Worm (Caenorhabditis elegans) whole organism, L1 larva: ENCODE data around the gene nspg-1.

Source experiments
- F16B12.6 ChIP-seq: fragments of 150-350 bp; optimal IDR thresholded peaks from 2 replicates; lab custom pipeline; 2014; ENCODE audit warnings: missing biosample characterization, missing genetic modification characterization
- blmp-1 ChIP-seq: fragments of 150-350 bp; optimal IDR thresholded peaks from 2 replicates; lab custom pipeline; 2014; ENCODE audit warnings: missing biosample characterization, missing genetic modification characterization
- ceh-63 ChIP-seq: fragments of 200-800 bp; sonication (Bioruptor generic); optimal IDR thresholded peaks from 2 replicates; lab custom pipeline; 2018; ENCODE audit warnings: mild to moderate bottlenecking, missing genetic modification characterization, missing compliant biosample characterization
- ceh-8 ChIP-seq: fragments of 200-800 bp; sonication (Bioruptor generic); optimal IDR thresholded peaks from 2 replicates; lab custom pipeline; 2018; ENCODE audit warnings: mild to moderate bottlenecking, missing genetic modification characterization, moderate library complexity, missing compliant biosample characterization
- ceh-90 ChIP-seq: sonication (generic microtip); optimal IDR thresholded peaks from 2 replicates; lab custom pipeline; 2016; ENCODE audit warnings: missing genetic modification characterization, missing compliant biosample characterization
- dsc-1 ChIP-seq: sonication (generic microtip); optimal IDR thresholded peaks from 2 replicates; lab custom pipeline; 2016; ENCODE audit warnings: mild to moderate bottlenecking, missing genetic modification characterization, missing compliant biosample characterization
- efl-1 ChIP-seq, 4 experiments: fragments of 150-350 bp; optimal IDR thresholded peaks in 3 of 4; peaks in 1 of 4; 1 replicate in 1 of 4; 2 replicates in 3 of 4; lab custom pipeline; 2014; ENCODE audit warnings: missing biosample characterization in 2 of 4, missing genetic modification characterization in 2 of 4, missing genetic modification reagents in 2 of 4
- efl-3 ChIP-seq: fragments of 200-800 bp; sonication (Bioruptor generic); optimal IDR thresholded peaks from 2 replicates; lab custom pipeline; 2018; ENCODE audit warnings: mild to moderate bottlenecking, missing genetic modification characterization, missing compliant biosample characterization
- fkh-4 ChIP-seq: sonication (generic microtip); optimal IDR thresholded peaks from 2 replicates; lab custom pipeline; 2016; ENCODE audit warnings: missing compliant biosample characterization, missing genetic modification characterization, borderline replicate concordance
- fkh-8 ChIP-seq: sonication (generic microtip); optimal IDR thresholded peaks from 2 replicates; lab custom pipeline; 2016; ENCODE audit warnings: mild to moderate bottlenecking, missing genetic modification characterization, missing compliant biosample characterization
- hpl-2 ChIP-seq: fragments of 150-350 bp; optimal IDR thresholded peaks from 2 replicates; lab custom pipeline; 2014; ENCODE audit warnings: missing biosample characterization, missing genetic modification reagents, missing genetic modification characterization
- irx-1 ChIP-seq: sonication (generic microtip); optimal IDR thresholded peaks from 2 replicates; lab custom pipeline; 2016; ENCODE audit warnings: missing genetic modification characterization, missing compliant biosample characterization
- lin-14 ChIP-seq: fragments of 200-800 bp; sonication (Bioruptor generic); optimal IDR thresholded peaks from 2 replicates; lab custom pipeline; 2018; ENCODE audit warnings: mild to moderate bottlenecking, missing genetic modification characterization, moderate library complexity, missing compliant biosample characterization
- lin-35 ChIP-seq, 2 experiments: fragments of 150-350 bp; optimal IDR thresholded peaks; 2 replicates each; lab custom pipeline; 2014; ENCODE audit warnings: missing biosample characterization in 2 of 2, missing genetic modification characterization in 2 of 2, missing genetic modification reagents in 2 of 2
- lir-3 ChIP-seq: sonication (generic microtip); optimal IDR thresholded peaks from 2 replicates; lab custom pipeline; 2016; ENCODE audit warnings: mild to moderate bottlenecking, missing genetic modification characterization, moderate library complexity, missing compliant biosample characterization; ENCODE audit not compliant: poor library complexity
- mep-1 ChIP-seq: fragments of 150-350 bp; optimal IDR thresholded peaks from 2 replicates; lab custom pipeline; 2014; ENCODE audit warnings: missing biosample characterization, missing genetic modification characterization
- nhr-12 ChIP-seq: sonication (generic microtip); optimal IDR thresholded peaks from 2 replicates; lab custom pipeline; 2017; ENCODE audit warnings: missing biosample characterization, missing genetic modification characterization
- nhr-19 ChIP-seq: fragments of 200-800 bp; sonication (Bioruptor generic); conservative IDR thresholded peaks from 2 replicates; pipeline ENCODE4 v1.3.6; 2022; ENCODE audit warnings: missing genetic modification characterization, missing compliant biosample characterization
- nhr-237 ChIP-seq: fragments of 150-350 bp; optimal IDR thresholded peaks from 2 replicates; lab custom pipeline; 2014; ENCODE audit warnings: missing biosample characterization, missing genetic modification characterization
- nhr-71 ChIP-seq: sonication (generic microtip); optimal IDR thresholded peaks from 2 replicates; lab custom pipeline; 2016; ENCODE audit warnings: mild to moderate bottlenecking, missing genetic modification characterization, moderate library complexity, missing compliant biosample characterization
- nhr-84 ChIP-seq: sonication (generic microtip); optimal IDR thresholded peaks from 2 replicates; lab custom pipeline; 2017; ENCODE audit warnings: missing biosample characterization, missing genetic modification characterization
- pax-3 ChIP-seq: fragments of 200-800 bp; sonication (Bioruptor generic); optimal IDR thresholded peaks from 2 replicates; lab custom pipeline; 2018; ENCODE audit warnings: mild to moderate bottlenecking, missing genetic modification characterization, moderate library complexity, missing compliant biosample characterization
- pqm-1 ChIP-seq: sonication (generic microtip); optimal IDR thresholded peaks from 3 replicates; lab custom pipeline; 2017; ENCODE audit warnings: missing biosample characterization, missing genetic modification characterization
- rnt-1 ChIP-seq: sonication (generic microtip); optimal IDR thresholded peaks from 2 replicates; lab custom pipeline; 2016; ENCODE audit warnings: mild to moderate bottlenecking, missing genetic modification characterization, moderate library complexity, missing compliant biosample characterization
- skn-1 ChIP-seq: fragments of 150-350 bp; optimal IDR thresholded peaks from 2 replicates; lab custom pipeline; 2014; ENCODE audit warnings: missing biosample characterization, missing genetic modification characterization
- sox-4 ChIP-seq: sonication (generic microtip); optimal IDR thresholded peaks from 2 replicates; lab custom pipeline; 2016; ENCODE audit warnings: missing genetic modification characterization, missing compliant biosample characterization
- tbx-2 ChIP-seq: sonication (generic microtip); optimal IDR thresholded peaks from 2 replicates; lab custom pipeline; 2016; ENCODE audit warnings: missing genetic modification characterization, missing compliant biosample characterization
- unc-130 ChIP-seq: fragments of 150-350 bp; optimal IDR thresholded peaks from 2 replicates; lab custom pipeline; 2017; ENCODE audit warnings: missing biosample characterization, missing genetic modification characterization, inconsistent platforms
- unc-30 ChIP-seq: sonication (generic microtip); optimal IDR thresholded peaks from 2 replicates; lab custom pipeline; 2017; ENCODE audit warnings: missing biosample characterization, missing genetic modification characterization
- vab-15 ChIP-seq: sonication (generic microtip); optimal IDR thresholded peaks from 2 replicates; lab custom pipeline; 2017; ENCODE audit warnings: missing genotype, mild to moderate bottlenecking, missing genetic modification characterization, missing compliant biosample characterization
- zip-4 ChIP-seq: fragments of 200-800 bp; sonication (Bioruptor generic); optimal IDR thresholded peaks from 2 replicates; lab custom pipeline; 2018; ENCODE audit warnings: mild to moderate bottlenecking, missing genetic modification characterization, moderate library complexity, missing compliant biosample characterization
- ztf-11 ChIP-seq, 2 experiments: sonication (generic microtip); optimal IDR thresholded peaks; 2 replicates each; lab custom pipeline; 2016 to 2017; ENCODE audit warnings: missing genetic modification characterization in 2 of 2, missing biosample characterization in 1 of 2, missing compliant biosample characterization in 1 of 2

The nspg-1 gene

DNA sequence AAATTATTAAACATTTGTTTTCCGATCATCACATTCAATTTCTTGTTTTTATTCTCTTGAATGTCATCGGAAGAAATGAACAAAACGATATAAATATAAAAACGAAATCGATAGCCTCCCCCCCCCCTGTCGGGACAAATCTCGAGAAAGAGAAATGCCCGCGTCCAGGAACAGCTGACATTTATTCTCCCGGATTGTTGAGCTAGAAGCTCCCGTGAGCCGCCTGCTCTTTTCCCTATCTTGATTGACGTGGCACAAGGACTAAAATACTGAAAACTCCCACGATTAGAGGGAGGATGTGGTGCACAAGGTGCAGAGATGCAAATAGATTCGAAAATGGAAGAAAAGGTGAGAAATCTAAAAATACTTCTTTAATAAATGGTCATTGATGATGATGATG is 29.0 kb upstream of the nspg-1 start:
- TF ChIP-seq fkh-8 (no peak), lin-35 (GFP tag; optimal IDR thresholded peaks at IDR 0.05; lab: Kevin White, UChicago) (no peak), zip-4 (GFP tag; lab: Kevin White, UChicago) (no peak), dsc-1 (tag; lab: Kevin White, UChicago) (peak; percentile 20), unc-130 (tag; lab: Kevin White, UChicago) (no peak), lin-14 (GFP tag; lab: Kevin White, UChicago) (peak; percentile 9), pqm-1 (tag; lab: Kevin White, UChicago) (no peak), rnt-1 (peak; percentile 55), nhr-71 (peak; percentile 24)

DNA sequence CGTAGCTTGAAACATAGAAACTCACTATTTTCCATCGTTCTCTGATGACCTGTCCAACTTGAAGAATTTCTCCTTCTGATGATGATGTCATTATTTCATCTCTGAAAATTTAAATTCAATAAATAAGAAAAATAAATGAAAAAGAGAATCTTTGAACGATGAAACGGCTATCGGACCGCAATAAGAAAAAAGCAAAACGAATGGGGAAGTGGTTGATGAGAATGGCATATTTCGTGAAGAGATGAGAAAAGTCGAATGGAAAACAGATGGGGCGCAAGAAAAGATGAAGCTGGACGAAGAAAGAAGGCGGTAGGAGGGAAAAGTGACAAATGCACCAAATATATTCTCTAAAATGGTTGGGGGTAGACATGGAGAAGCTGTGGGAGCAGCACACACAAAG is 27.9 kb upstream of the nspg-1 start, which contains the start of gene ttbk-7:
Gene ttbk-7 (minus strand): TSS at position 101 of the 400 bp plus-strand sequence.
- TF ChIP-seq sox-4 (tag; lab: Kevin White, UChicago) (no peak), dsc-1 (tag; lab: Kevin White, UChicago) (peak; percentile 57)

DNA sequence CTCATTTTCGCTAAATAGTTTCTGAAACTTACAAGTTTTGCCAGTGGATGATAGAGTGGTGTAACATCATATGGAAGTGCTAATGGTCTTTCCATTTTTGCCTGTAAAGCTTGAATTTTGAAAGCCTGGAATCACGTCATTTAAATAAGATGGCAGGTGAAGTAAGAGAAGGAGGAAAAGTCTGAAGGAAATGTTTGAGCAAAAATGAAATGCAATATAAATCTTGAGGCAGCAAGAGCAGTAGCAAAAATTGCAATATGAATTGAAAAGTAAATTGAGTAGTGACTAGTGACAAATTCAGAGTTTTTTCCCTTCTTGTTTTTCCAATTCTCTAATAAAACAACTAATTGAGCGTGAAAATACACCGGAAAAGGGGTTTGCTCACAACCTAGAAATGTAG is 18.0 kb upstream of the nspg-1 start, which contains the start of gene glb-24:
Gene glb-24 (minus strand): TSS at position 101 of the 400 bp plus-strand sequence.
- no peak for TF ChIP-seq irx-1
- no peak for TF ChIP-seq unc-30 (tag; lab: Kevin White, UChicago)
- TF ChIP-seq tbx-2 (tag; lab: Kevin White, UChicago) = no peak
- TF ChIP-seq efl-1 (optimal IDR thresholded peaks at IDR 0.05; lab: Kevin White, UChicago) = no peak
- TF ChIP-seq efl-1 (GFP tag; optimal IDR thresholded peaks at IDR 0.05 in 1 of 2; lab: Kevin White, UChicago) = no peak
- TF ChIP-seq efl-3 (GFP tag; lab: Kevin White, UChicago) = no peak
- TF ChIP-seq lir-3 = no peak
- TF ChIP-seq ceh-90 (tag; lab: Kevin White, UChicago) = no peak
- no peak for TF ChIP-seq skn-1
- TF ChIP-seq pax-3 (tag; lab: Kevin White, UChicago) = no peak
- no peak for TF ChIP-seq lin-14 (GFP tag; lab: Kevin White, UChicago)
- TF ChIP-seq nhr-19 (GFP tag; lab: Robert Waterston, UW) = no peak
- TF ChIP-seq ztf-11 (tag; optimal IDR thresholded peaks at IDR 0.05; lab: Kevin White, UChicago) = no peak
- TF ChIP-seq mep-1 = no peak
- no peak for TF ChIP-seq F16B12.6 (tag; lab: Kevin White, UChicago)
- TF ChIP-seq lin-35 (GFP tag; optimal IDR thresholded peaks at IDR 0.05; lab: Kevin White, UChicago) = no peak
- no peak for TF ChIP-seq hpl-2 (GFP tag; lab: Kevin White, UChicago)
- TF ChIP-seq vab-15 = no peak
- TF ChIP-seq nhr-237 (tag; lab: Kevin White, UChicago) = no peak

DNA sequence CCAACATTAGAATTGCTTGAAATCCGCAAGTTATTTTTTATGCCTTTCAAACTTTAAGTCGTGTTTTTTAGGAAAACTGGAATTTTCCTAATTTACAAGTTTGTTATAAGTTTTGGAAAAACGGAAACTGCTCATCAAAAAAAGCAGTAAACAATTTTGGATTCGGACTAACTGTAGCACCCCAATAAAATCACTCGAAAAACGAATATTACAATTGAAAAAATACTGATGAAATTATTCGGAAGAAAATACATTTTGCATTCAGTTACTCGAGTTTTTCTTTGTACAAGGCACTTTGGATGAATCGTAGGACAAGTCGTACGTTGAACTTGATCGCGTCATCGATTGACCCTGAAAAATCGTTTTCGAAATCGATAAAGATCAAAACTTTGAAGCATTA is 14.5 kb upstream of the nspg-1 start:
- no peak for TF ChIP-seq efl-1 (optimal IDR thresholded peaks at IDR 0.05; lab: Kevin White, UChicago)
- peak in 1 of 2 experiments; percentile 63 for TF ChIP-seq efl-1 (GFP tag; optimal IDR thresholded peaks at IDR 0.05 in 1 of 2; lab: Kevin White, UChicago)
- TF ChIP-seq ceh-63 (GFP tag; lab: Kevin White, UChicago) = no peak

DNA sequence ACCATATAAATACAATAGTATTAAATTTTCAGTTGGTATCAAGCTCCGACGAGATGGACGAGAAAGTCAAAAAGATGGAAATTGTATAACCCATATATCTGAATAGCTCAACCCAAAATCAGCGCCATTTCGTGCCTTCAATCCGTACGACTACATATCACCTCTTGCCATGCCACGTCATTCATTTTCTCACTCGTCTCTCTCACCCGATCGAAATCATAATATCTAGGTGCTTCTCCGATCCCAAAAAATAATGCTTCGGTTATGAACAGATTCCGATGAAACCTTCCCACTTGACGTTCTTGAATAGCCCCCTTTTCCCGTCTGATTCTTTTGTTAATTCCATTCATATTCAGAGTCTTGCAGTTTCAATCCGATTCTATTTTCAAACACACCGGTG is 13.5 kb upstream of the nspg-1 start:
- TF ChIP-seq efl-1 (optimal IDR thresholded peaks at IDR 0.05; lab: Kevin White, UChicago) (no peak), efl-1 (GFP tag; optimal IDR thresholded peaks at IDR 0.05 in 1 of 2; lab: Kevin White, UChicago) (peak in 1 of 2 experiments; percentile 85), nhr-12 (tag; lab: Kevin White, UChicago) (no peak), ceh-8 (GFP tag; lab: Kevin White, UChicago) (no peak), fkh-4 (tag; lab: Kevin White, UChicago) (no peak)

DNA sequence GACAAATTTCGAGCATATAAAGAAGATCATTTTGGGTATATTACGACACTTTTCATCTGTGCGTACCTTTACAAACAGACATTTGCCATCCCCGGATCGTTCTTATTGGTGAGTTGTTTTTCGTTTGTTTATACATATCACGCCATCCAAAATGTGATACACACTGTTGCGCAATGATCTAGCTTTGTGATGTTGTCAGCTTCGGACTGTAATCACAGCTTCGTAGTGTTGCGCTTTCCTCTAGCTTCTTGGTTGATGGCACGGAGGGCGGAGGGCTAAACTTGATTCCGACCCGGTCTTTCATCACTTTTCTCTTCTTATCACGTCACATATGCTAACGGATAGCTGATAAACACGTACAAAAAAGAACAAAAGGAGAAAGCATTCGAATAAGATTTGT is 11.5 kb upstream of the nspg-1 start:
- TF ChIP-seq blmp-1 (tag; lab: Kevin White, UChicago) (peak; percentile 51), nhr-84 (tag; lab: Kevin White, UChicago) (no peak)
